Worm (Caenorhabditis elegans): ENCODE data around the gene dmsr-3.

DNA sequence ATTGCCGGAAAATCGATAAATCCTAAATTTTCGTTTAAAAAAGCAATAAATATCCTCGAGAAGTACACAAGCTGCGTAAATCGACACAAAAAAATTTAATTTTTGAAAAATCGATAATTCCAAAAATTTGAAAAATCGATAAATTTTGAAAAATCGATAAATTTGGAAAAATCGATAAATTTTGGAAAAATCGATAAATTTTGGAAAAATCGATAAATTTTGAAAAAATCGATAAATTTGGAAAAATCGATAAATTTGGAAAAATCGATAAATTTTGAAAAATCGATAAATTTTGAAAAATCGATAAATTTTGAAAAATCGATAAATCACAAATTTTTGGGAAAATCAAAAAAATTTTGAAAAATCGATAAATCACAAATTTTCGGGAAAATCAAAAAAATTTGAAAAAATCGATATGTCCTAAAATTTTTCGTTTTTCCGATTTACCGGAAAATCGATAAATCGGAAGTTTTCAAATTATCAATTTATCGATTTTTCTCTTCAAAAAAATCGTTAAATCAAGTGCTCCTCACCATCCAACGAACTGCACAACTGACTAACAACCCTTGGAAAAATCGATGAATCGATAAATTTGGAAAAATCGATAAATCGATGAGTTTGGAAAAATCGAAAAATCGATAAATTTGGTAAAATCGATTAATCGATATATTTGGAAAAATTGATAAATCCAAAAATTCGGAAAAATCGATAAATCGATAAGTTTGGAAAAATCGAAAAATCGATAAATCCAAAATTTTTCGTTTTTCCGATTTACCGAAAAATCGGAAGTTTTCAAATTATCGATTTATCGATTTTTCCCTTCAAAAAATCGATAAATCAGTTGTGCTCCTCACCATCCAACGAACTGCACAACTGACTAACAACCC is 40.1 kb downstream of the dmsr-3 start:
- TF ChIP-seq ztf-26 (tag; optimal IDR thresholded peaks at IDR 0.05) (no peak), tlf-1 (GFP tag; optimal IDR thresholded peaks at IDR 0.05) (no peak), C17E4.6 (GFP tag; IDR thresholded peaks at IDR 0.05) (no peak)

All from whole organism, young adult.